Worm (Caenorhabditis elegans) whole organism, L4/young adult: Measurements from ENCODE around the gene F13B12.6.

Experiments
- W03F9.2 ChIP-seq: fragments of 150-350 bp; optimal IDR thresholded peaks from 2 replicates; lab custom pipeline; 2014; ENCODE audit warnings: missing biosample characterization, missing genetic modification characterization
- him-1 ChIP-seq: sonication (generic microtip); optimal IDR thresholded peaks from 2 replicates; lab custom pipeline; 2016; ENCODE audit warnings: missing genotype, missing genetic modification reagents, missing genetic modification characterization, missing compliant biosample characterization

ce11 chrIV:10421256-10421655 is 3.6 kb upstream of the F13B12.6 start:
- TF ChIP-seq him-1 (tag; lab: Kevin White, UChicago) (no peak), W03F9.2 (tag; lab: Kevin White, UChicago) (no peak)
